Worm (Caenorhabditis elegans): ENCODE data around the gene ins-34.

DNA sequence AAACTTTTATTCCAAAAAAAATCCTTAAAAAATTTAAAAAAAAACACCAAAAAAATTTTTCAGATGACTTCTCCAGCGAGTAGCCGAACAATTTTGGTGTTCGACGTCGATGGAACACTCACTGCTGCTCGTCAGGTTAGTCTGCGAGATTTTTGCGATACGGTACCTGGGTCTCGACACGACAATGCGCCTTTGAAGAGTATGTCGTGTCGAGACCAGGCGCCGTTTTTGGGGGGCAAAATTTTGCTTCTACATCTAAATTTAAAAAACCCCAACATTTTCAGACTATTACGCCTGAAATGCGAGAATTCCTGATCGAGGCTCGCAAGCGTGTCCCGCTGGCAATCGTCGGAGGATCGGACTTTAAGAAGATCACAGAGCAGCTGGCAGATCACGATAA is 22.9 kb upstream of the ins-34 start, which contains the start of gene F52B11.2:
- TF ChIP-seq hlh-13 (GFP tag; optimal IDR thresholded peaks at IDR 0.05), result no peak
- TF ChIP-seq nhr-232 (tag; optimal IDR thresholded peaks at IDR 0.05), result no peak
- TF ChIP-seq sox-2 (GFP tag; IDR thresholded peaks at IDR 0.05), result no peak
- TF ChIP-seq gmeb-2 (tag; optimal IDR thresholded peaks at IDR 0.05), result no peak
- no peak for TF ChIP-seq T23F11.4 (GFP tag; optimal IDR thresholded peaks at IDR 0.05)
- TF ChIP-seq dve-1 (tag; optimal IDR thresholded peaks at IDR 0.05), result no peak
- TF ChIP-seq unc-55 (GFP tag; optimal IDR thresholded peaks at IDR 0.05), result no peak
- TF ChIP-seq elt-2 (tag; optimal IDR thresholded peaks at IDR 0.05), result no peak

Measured in whole organism, late embryonic.